Worm (Caenorhabditis elegans): ENCODE data around the gene F54D5.7.

ce11 chrII:11577397-11577796 is 30.1 kb downstream of the F54D5.7 start, which contains the start of gene pcs-1:
- no peak for TF ChIP-seq unc-62 (GFP tag; optimal IDR thresholded peaks at IDR 0.05)
- TF ChIP-seq ztf-11 (tag; optimal IDR thresholded peaks at IDR 0.05), result no peak
- TF ChIP-seq elt-1 (tag; optimal IDR thresholded peaks at IDR 0.05), result no peak
- TF ChIP-seq elt-3 (tag; optimal IDR thresholded peaks at IDR 0.05), result no peak
- TF ChIP-seq sea-2 (GFP tag; optimal IDR thresholded peaks at IDR 0.05), result no peak
- no peak for TF ChIP-seq snpc-4 (tag; optimal IDR thresholded peaks at IDR 0.05)
- no peak for TF ChIP-seq mdl-1 (tag; optimal IDR thresholded peaks at IDR 0.05)
- TF ChIP-seq aly-2 (tag; optimal IDR thresholded peaks at IDR 0.05), result no peak

Data from whole organism, L3 larva.